Fruit fly (Drosophila melanogaster) whole organism, embryonic: ENCODE measurements around the gene Kdm3.

ENCODE experiments used
- Bgb ChIP-seq: fragments of 200-800 bp; sonication (Bioruptor generic); IDR thresholded peaks from 2 replicates; pipeline ENCODE4 v1.3.6; 2022; ENCODE audit warnings: missing biosample characterization, missing genetic modification characterization; ENCODE audit not compliant: partially characterized antibody
- CG10147 ChIP-seq: fragments of 200-800 bp; sonication (Bioruptor generic); optimal IDR thresholded peaks from 2 replicates; lab custom pipeline; 2019; ENCODE audit warnings: missing biosample characterization, mild to moderate bottlenecking, missing genetic modification characterization, moderate library complexity
- CG10565 ChIP-seq: fragments of 200-800 bp; sonication (Bioruptor generic); optimal IDR thresholded peaks from 3 replicates; lab custom pipeline; 2016; ENCODE audit warnings: missing biosample characterization, mild to moderate bottlenecking, missing genetic modification characterization
- CG11085 ChIP-seq: fragments of 200-800 bp; sonication (Bioruptor generic); IDR thresholded peaks from 2 replicates; pipeline ENCODE4 v1.3.6; 2022; ENCODE audit warnings: missing biosample characterization, missing genetic modification characterization
- CG11093 ChIP-seq: fragments of 200-800 bp; sonication (Bioruptor generic); IDR thresholded peaks from 3 replicates; pipeline ENCODE4 v1.3.6; 2022; ENCODE audit warnings: missing biosample characterization, missing genetic modification characterization
- CG11723 ChIP-seq: fragments of 200-800 bp; sonication (Bioruptor generic); optimal IDR thresholded peaks from 2 replicates; lab custom pipeline; 2017; ENCODE audit warnings: missing biosample characterization, mild to moderate bottlenecking, missing genetic modification characterization
- CG1233 ChIP-seq: fragments of 200-800 bp; sonication (Bioruptor generic); optimal IDR thresholded peaks from 4 replicates; lab custom pipeline; 2018; ENCODE audit warnings: missing biosample characterization, mild to moderate bottlenecking, missing genetic modification characterization
- CG12391 ChIP-seq: fragments of 200-800 bp; sonication (Bioruptor generic); optimal IDR thresholded peaks from 3 replicates; lab custom pipeline; 2018; ENCODE audit warnings: missing biosample characterization, mild to moderate bottlenecking, missing genetic modification characterization, moderate library complexity
- CG17385 ChIP-seq: fragments of 200-800 bp; sonication (Bioruptor generic); optimal IDR thresholded peaks from 3 replicates; lab custom pipeline; 2018; ENCODE audit warnings: missing biosample characterization, mild to moderate bottlenecking, missing genetic modification characterization
- CG17829 ChIP-seq: fragments of 200-800 bp; optimal IDR thresholded peaks from 2 replicates; lab custom pipeline; 2019; ENCODE audit warnings: missing biosample characterization, mild to moderate bottlenecking, missing genetic modification characterization, moderate library complexity
- CG2875 ChIP-seq: fragments of 200-800 bp; sonication (Bioruptor generic); optimal IDR thresholded peaks from 2 replicates; lab custom pipeline; 2017; ENCODE audit warnings: missing biosample characterization, mild to moderate bottlenecking, missing genetic modification characterization, missing genetic modification reagents
- CG32532 ChIP-seq: fragments of 200-800 bp; sonication (Bioruptor generic); IDR thresholded peaks from 2 replicates; pipeline ENCODE4 v1.3.6; 2022; ENCODE audit warnings: missing biosample characterization, missing genetic modification characterization
- CG3407 ChIP-seq: fragments of 200-800 bp; sonication (Bioruptor generic); optimal IDR thresholded peaks from 2 replicates; lab custom pipeline; 2018; ENCODE audit warnings: missing biosample characterization, mild to moderate bottlenecking, missing genetic modification characterization
- CG3847 ChIP-seq: fragments of 200-800 bp; sonication (Bioruptor generic); IDR thresholded peaks from 2 replicates; pipeline ENCODE4 v1.3.6; 2022; ENCODE audit warnings: missing biosample characterization, missing genetic modification characterization
- CG42726 ChIP-seq: fragments of 200-800 bp; sonication (Bioruptor generic); IDR thresholded peaks from 2 replicates; pipeline ENCODE4 v1.3.6; 2022; ENCODE audit warnings: missing biosample characterization, missing genetic modification characterization; ENCODE audit not compliant: partially characterized antibody
- CG4328 ChIP-seq: fragments of 200-800 bp; sonication (Bioruptor generic); optimal IDR thresholded peaks from 3 replicates; lab custom pipeline; 2017; ENCODE audit warnings: missing biosample characterization, missing genetic modification reagents, missing genetic modification characterization
- CG6765 ChIP-seq: fragments of 200-800 bp; sonication (Bioruptor generic); optimal IDR thresholded peaks from 3 replicates; lab custom pipeline; 2017; ENCODE audit warnings: missing biosample characterization, mild to moderate bottlenecking, missing genetic modification characterization
- CG6791 ChIP-seq: fragments of 200-800 bp; sonication (Bioruptor generic); IDR thresholded peaks from 3 replicates; pipeline ENCODE4 v1.3.6; 2022; ENCODE audit warnings: missing biosample characterization, missing genetic modification characterization; ENCODE audit not compliant: partially characterized antibody
- CG7839 ChIP-seq: fragments of 200-800 bp; sonication (Bioruptor generic); optimal IDR thresholded peaks from 3 replicates; lab custom pipeline; 2018; ENCODE audit warnings: missing biosample characterization, mild to moderate bottlenecking, missing genetic modification characterization, moderate library complexity
- CG8478 ChIP-seq: fragments of >200 bp; optimal IDR thresholded peaks from 2 replicates; lab custom pipeline; 2018
- CG8944 ChIP-seq: fragments of 200-800 bp; sonication (Bioruptor generic); optimal IDR thresholded peaks from 3 replicates; lab custom pipeline; 2016; ENCODE audit warnings: missing biosample characterization, missing genetic modification characterization
- CG9215 ChIP-seq: fragments of 200-800 bp; sonication (Bioruptor generic); IDR thresholded peaks from 2 replicates; pipeline ENCODE4 v1.3.6; 2022; ENCODE audit warnings: missing biosample characterization, missing genetic modification characterization
- Chrac-16 ChIP-seq: fragments of 200-800 bp; sonication (Bioruptor generic); optimal IDR thresholded peaks from 3 replicates; lab custom pipeline; 2016; ENCODE audit warnings: missing biosample characterization, missing genetic modification characterization
- CrebB ChIP-seq: fragments of 200-800 bp; sonication (Bioruptor generic); optimal IDR thresholded peaks from 3 replicates; lab custom pipeline; 2018; ENCODE audit warnings: missing biosample characterization, mild to moderate bottlenecking, missing genetic modification characterization
- Dbx ChIP-seq: fragments of 200-800 bp; sonication (Bioruptor generic); IDR thresholded peaks from 3 replicates; pipeline ENCODE4 v1.3.6; 2022; ENCODE audit warnings: missing biosample characterization, missing genetic modification characterization
- Dek ChIP-seq: fragments of 200-800 bp; sonication (Bioruptor generic); optimal IDR thresholded peaks from 3 replicates; lab custom pipeline; 2019; ENCODE audit warnings: missing biosample characterization, mild to moderate bottlenecking, missing genetic modification characterization, moderate library complexity
- H2.0 ChIP-seq: fragments of 200-800 bp; sonication (Bioruptor generic); IDR thresholded peaks from 2 replicates; pipeline ENCODE4 v1.3.6; 2022; ENCODE audit warnings: missing biosample characterization, missing genetic modification characterization
- HHEX ChIP-seq: fragments of 200-800 bp; sonication (Bioruptor generic); optimal IDR thresholded peaks from 3 replicates; lab custom pipeline; 2017; ENCODE audit warnings: missing biosample characterization, mild to moderate bottlenecking, missing genetic modification characterization, missing genetic modification reagents
- Hr78 ChIP-seq, 2 experiments: fragments of 200-800 bp in 1 of 2; fragments of >200 bp in 1 of 2; sonication (Bioruptor generic) in 1 of 2; optimal IDR thresholded peaks; 2 replicates each; lab custom pipeline; 2017 to 2019; ENCODE audit warnings: missing biosample characterization in 2 of 2, missing genetic modification characterization in 2 of 2, mild to moderate bottlenecking in 1 of 2, moderate library complexity in 1 of 2
- MTF-1 ChIP-seq: fragments of 200-800 bp; sonication (Bioruptor generic); optimal IDR thresholded peaks from 2 replicates; lab custom pipeline; 2018; ENCODE audit warnings: missing biosample characterization, mild to moderate bottlenecking, missing genetic modification characterization, borderline replicate concordance
- Taf1 ChIP-seq: fragments of 200-800 bp; sonication (Bioruptor generic); IDR thresholded peaks from 2 replicates; pipeline ENCODE4 v1.3.6; 2022; ENCODE audit warnings: missing biosample characterization, missing genetic modification characterization
- ac ChIP-seq: fragments of 200-800 bp; sonication (Bioruptor generic); optimal IDR thresholded peaks from 3 replicates; lab custom pipeline; 2017; ENCODE audit warnings: missing biosample characterization, mild to moderate bottlenecking, missing genetic modification characterization
- cg ChIP-seq: fragments of 200-800 bp; sonication (Bioruptor generic); optimal IDR thresholded peaks from 3 replicates; lab custom pipeline; 2019; ENCODE audit warnings: missing biosample characterization, mild to moderate bottlenecking, missing genetic modification characterization, moderate library complexity
- chif ChIP-seq, 2 experiments: fragments of 200-800 bp; sonication (Bioruptor generic); optimal IDR thresholded peaks; 3 replicates each; lab custom pipeline; 2016; ENCODE audit warnings: missing biosample characterization in 2 of 2, missing genetic modification characterization in 2 of 2
- chn ChIP-seq: fragments of 200-800 bp; sonication (Bioruptor generic); optimal IDR thresholded peaks from 2 replicates; lab custom pipeline; 2016; ENCODE audit warnings: missing biosample characterization, missing genetic modification characterization
- disco-r ChIP-seq: fragments of 200-800 bp; sonication (Bioruptor generic); optimal IDR thresholded peaks from 2 replicates; lab custom pipeline; 2016; ENCODE audit warnings: missing biosample characterization, missing genetic modification characterization
- dpn ChIP-seq, 2 experiments: fragments of 200-800 bp; sonication (Bioruptor generic); optimal IDR thresholded peaks; 3 replicates each; lab custom pipeline; 2016; ENCODE audit warnings: missing biosample characterization in 2 of 2, missing genetic modification characterization in 2 of 2
- esg ChIP-seq: fragments of 200-800 bp; sonication (Bioruptor generic); conservative IDR thresholded peaks from 2 replicates; pipeline ENCODE4 v1.3.6; 2022; ENCODE audit warnings: missing biosample characterization, missing genetic modification characterization
- exex ChIP-seq: fragments of 200-800 bp; sonication (Bioruptor generic); optimal IDR thresholded peaks from 4 replicates; lab custom pipeline; 2018; ENCODE audit warnings: missing biosample characterization, mild to moderate bottlenecking, missing genetic modification characterization, moderate library complexity
- gem ChIP-seq: fragments of 200-800 bp; sonication (Bioruptor generic); optimal IDR thresholded peaks from 2 replicates; lab custom pipeline; 2019; ENCODE audit warnings: missing biosample characterization, mild to moderate bottlenecking, missing genetic modification characterization, moderate library complexity
- h ChIP-seq: fragments of >200 bp; optimal IDR thresholded peaks from 2 replicates; lab custom pipeline; 2017
- hkb ChIP-seq, 2 experiments: fragments of 200-800 bp in 1 of 2; fragments of >200 bp in 1 of 2; sonication (Bioruptor generic) in 1 of 2; IDR thresholded peaks in 1 of 2; optimal IDR thresholded peaks in 1 of 2; 2 replicates each; pipeline versions ENCODE4 v1.3.6 to Lab custom; 2017 to 2022; ENCODE audit warnings: missing biosample characterization in 1 of 2, missing genetic modification characterization in 1 of 2
- hth ChIP-seq: fragments of >200 bp; optimal IDR thresholded peaks from 2 replicates; lab custom pipeline; 2017; ENCODE audit warnings: inconsistent platforms
- nerfin-1 ChIP-seq: fragments of 200-800 bp; sonication (Bioruptor generic); optimal IDR thresholded peaks from 3 replicates; lab custom pipeline; 2019; ENCODE audit warnings: missing biosample characterization, mild to moderate bottlenecking, missing genetic modification characterization, moderate library complexity
- sim ChIP-seq: fragments of 200-800 bp; sonication (Bioruptor generic); IDR thresholded peaks from 2 replicates; pipeline ENCODE4 v1.3.6; 2022; ENCODE audit warnings: missing biosample characterization, missing genetic modification characterization
- sob ChIP-seq: fragments of 200-800 bp; sonication (Bioruptor generic); IDR thresholded peaks from 2 replicates; pipeline ENCODE4 v1.3.6; 2022; ENCODE audit warnings: missing biosample characterization, missing genetic modification characterization
- zen ChIP-seq: fragments of 200-800 bp; sonication (Bioruptor generic); optimal IDR thresholded peaks from 3 replicates; lab custom pipeline; 2018; ENCODE audit warnings: missing biosample characterization, mild to moderate bottlenecking, missing genetic modification characterization, moderate library complexity

Gene Kdm3

DNA sequence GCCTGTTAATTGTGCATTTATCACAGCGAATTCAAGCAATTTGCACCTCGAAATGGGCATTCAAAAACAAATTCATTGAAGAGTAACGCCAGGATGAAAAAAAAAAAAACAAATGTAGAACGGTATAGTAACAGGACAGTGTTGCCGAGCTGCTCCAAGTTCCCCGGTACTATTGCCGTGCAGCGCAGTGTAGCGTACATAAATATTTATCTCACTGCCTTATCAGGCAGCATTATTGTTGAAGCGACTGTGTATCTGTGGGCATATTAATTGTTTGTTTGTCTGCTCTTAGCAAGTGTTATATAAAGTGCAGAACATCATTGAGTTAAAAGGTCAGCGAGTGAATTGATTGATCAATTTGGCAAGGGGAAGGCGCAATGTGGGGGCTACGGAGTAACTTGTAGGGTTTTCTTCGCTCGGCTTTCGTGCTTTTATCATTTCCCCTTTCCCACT, 619 bp downstream of the Kdm3 start (continued):
- no peak for TF ChIP-seq chif (GFP tag; optimal IDR thresholded peaks at IDR 0.05; lab: Kevin White, UChicago)
- TF ChIP-seq Dbx: no peak
- no peak for TF ChIP-seq CG6791 (GFP tag; lab: Robert Waterston, UW)
- no peak for TF ChIP-seq Dek
- no peak for TF ChIP-seq CG8944
- peak; percentile 15 for TF ChIP-seq CG4328 (GFP tag; lab: Kevin White, UChicago)
- no peak for TF ChIP-seq ac (GFP tag; lab: Kevin White, UChicago)
- no peak for TF ChIP-seq exex (tag; lab: Kevin White, UChicago)
- no peak for TF ChIP-seq CG12391 (tag; lab: Kevin White, UChicago)
- TF ChIP-seq hth: no peak
- TF ChIP-seq cg (GFP tag; lab: Kevin White, UChicago): peak; percentile 75
- no peak for TF ChIP-seq CG11723 (GFP tag; lab: Kevin White, UChicago)
- TF ChIP-seq CG6765 (GFP tag; lab: Kevin White, UChicago): no peak
- no peak for TF ChIP-seq CG10147 (GFP tag; lab: Kevin White, UChicago)
- no peak for TF ChIP-seq nerfin-1
- TF ChIP-seq Bgb: no peak

DNA sequence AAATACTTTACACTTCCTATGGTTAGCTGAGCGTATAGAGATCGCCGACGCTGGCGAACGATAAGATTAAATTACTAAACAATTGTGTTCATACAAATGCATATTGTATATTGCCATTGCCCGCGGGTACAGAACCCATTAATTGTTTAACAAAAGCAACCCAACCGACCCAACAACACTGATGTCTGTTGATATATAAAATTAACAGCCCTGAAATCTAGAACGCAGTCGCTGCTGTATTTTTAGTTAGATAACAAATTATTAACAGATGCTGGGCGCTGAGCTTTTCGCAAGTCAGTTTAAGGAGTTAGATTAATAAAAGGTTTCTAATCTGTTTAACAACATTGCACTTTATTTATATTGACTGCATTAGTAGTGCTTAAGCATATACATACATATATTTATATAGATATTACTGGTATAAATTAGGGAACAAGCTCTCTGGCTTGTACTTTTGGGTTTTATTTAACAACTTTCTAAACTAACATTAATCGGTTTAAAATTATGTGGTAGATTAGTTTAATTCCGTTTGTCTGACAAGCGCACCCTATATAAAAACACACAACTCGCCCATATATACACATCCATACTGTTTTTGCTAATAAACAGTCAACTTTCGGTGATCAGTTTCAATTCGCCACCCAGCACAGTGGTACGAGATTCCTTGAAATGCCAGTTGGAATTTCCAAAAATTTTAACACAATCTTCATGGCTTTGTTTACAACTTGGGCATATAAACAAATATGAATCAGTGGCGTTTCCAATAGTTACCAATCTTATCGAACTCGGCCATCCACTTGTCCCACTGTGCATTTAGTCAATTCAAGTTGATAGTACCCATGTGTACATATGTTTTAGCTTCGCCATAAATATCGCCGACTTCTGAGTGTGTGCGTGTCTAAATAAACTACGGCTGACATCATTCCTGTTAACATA, 12.4 kb downstream of the Kdm3 start:
- TF ChIP-seq zen (tag; lab: Kevin White, UChicago) (peak; percentile 66), CG11085 (GFP tag; lab: Robert Waterston, UW) (peak; percentile 93), CG10565 (GFP tag; lab: Kevin White, UChicago) (peak; percentile 58), CG1233 (GFP tag; lab: Kevin White, UChicago) (peak; percentile 89), CrebB (tag; lab: Kevin White, UChicago) (peak; percentile 75), HHEX (GFP tag; lab: Kevin White, UChicago) (peak; percentile 93), disco-r (GFP tag; lab: Kevin White, UChicago) (peak; percentile 82), H2.0 (GFP tag; lab: Robert Waterston, UW) (peak; percentile 82), CG11093 (GFP tag; lab: Robert Waterston, UW) (peak; percentile 66; the same call in 2 of the 3 replicates), gem (tag; lab: Kevin White, UChicago) (peak; percentile 88), CG12391 (tag; lab: Kevin White, UChicago) (peak; percentile 71), CG8478 (lab: Kevin White, UChicago) (no peak), CG17829 (tag; lab: Kevin White, UChicago) (peak; percentile 74), chn (GFP tag; lab: Kevin White, UChicago) (peak; percentile 74), sob (GFP tag; lab: Robert Waterston, UW) (peak; percentile 95), MTF-1 (GFP tag; lab: Kevin White, UChicago) (peak; percentile 85), cg (GFP tag; lab: Kevin White, UChicago) (peak; percentile 5), CG32532 (GFP tag; lab: Robert Waterston, UW) (peak; percentile 98), sim (GFP tag; lab: Robert Waterston, UW) (no peak), CG3407 (GFP tag; lab: Kevin White, UChicago) (no peak), Taf1 (peak; percentile 89), Hr78 (GFP tag; optimal IDR thresholded peaks at IDR 0.05; lab: Kevin White, UChicago) (peak in 1 of 2 experiments; percentile 18), Chrac-16 (GFP tag; lab: Kevin White, UChicago) (peak; percentile 72), CG2875 (peak; percentile 49), CG42726 (GFP tag; lab: Robert Waterston, UW) (no peak), hkb (optimal IDR thresholded peaks at IDR 0.05; lab: Kevin White, UChicago) (no peak), hkb (GFP tag; IDR thresholded peaks at IDR 0.05; lab: Robert Waterston, UW) (peak; percentile 93), CG3847 (GFP tag; lab: Robert Waterston, UW) (peak; percentile 76), dpn (GFP tag; optimal IDR thresholded peaks at IDR 0.05; lab: Kevin White, UChicago) (peak; percentile 84 to 92), CG9215 (GFP tag; lab: Robert Waterston, UW) (peak; percentile 88), esg (GFP tag; lab: Robert Waterston, UW) (peak; percentile 83), CG7839 (tag; lab: Kevin White, UChicago) (peak; percentile 92), CG17385 (peak; percentile 77), CG8944 (peak; percentile 70), h (lab: Kevin White, UChicago) (no peak)
